Worm (Caenorhabditis elegans) whole organism, mixed stage, embryonic: Measurements from ENCODE around the gene C46E10.8.

ENCODE experiments used
- blmp-1 ChIP-seq: fragments of 150-350 bp; optimal IDR thresholded peaks from 2 replicates; lab custom pipeline; 2014; ENCODE audit warnings: missing biosample characterization, missing genetic modification characterization
- ces-1 ChIP-seq: fragments of 150-350 bp; optimal IDR thresholded peaks from 2 replicates; lab custom pipeline; 2014; ENCODE audit warnings: missing biosample characterization, missing genetic modification reagents, missing genetic modification characterization
- elt-1 ChIP-seq: sonication (generic microtip); optimal IDR thresholded peaks from 2 replicates; lab custom pipeline; 2017; ENCODE audit warnings: missing genetic modification characterization, mild to moderate bottlenecking, missing compliant biosample characterization, antibody characterized with exemption, moderate library complexity, borderline replicate concordance; ENCODE audit not compliant: insufficient read depth
- elt-3 ChIP-seq: fragments of 150-350 bp; optimal IDR thresholded peaks from 2 replicates; lab custom pipeline; 2014; ENCODE audit warnings: missing biosample characterization, missing genetic modification characterization
- lin-13 ChIP-seq: fragments of 150-350 bp; optimal IDR thresholded peaks from 2 replicates; lab custom pipeline; 2014; ENCODE audit warnings: missing biosample characterization, missing genetic modification characterization
- lin-32 ChIP-seq: fragments of 200-800 bp; sonication (Bioruptor generic); optimal IDR thresholded peaks from 2 replicates; lab custom pipeline; 2018; ENCODE audit warnings: mild to moderate bottlenecking, missing genetic modification characterization, missing compliant biosample characterization
- lsy-2 ChIP-seq: fragments of 150-350 bp; optimal IDR thresholded peaks from 2 replicates; lab custom pipeline; 2014; ENCODE audit warnings: missing biosample characterization, missing genetic modification characterization
- nhr-76 ChIP-seq: sonication (generic microtip); optimal IDR thresholded peaks from 2 replicates; lab custom pipeline; 2017; ENCODE audit warnings: missing biosample characterization, missing genetic modification characterization
- unc-62 ChIP-seq: fragments of 150-350 bp; optimal IDR thresholded peaks from 2 replicates; lab custom pipeline; 2014; ENCODE audit warnings: missing biosample characterization, missing genetic modification reagents, missing genetic modification characterization

- peak; percentile 66 for TF ChIP-seq unc-62 (GFP tag; lab: Kevin White, UChicago)
- no peak for TF ChIP-seq elt-3
- peak; percentile 22 for TF ChIP-seq lin-13
- TF ChIP-seq nhr-76, result no peak
- TF ChIP-seq lin-32, result no peak
- TF ChIP-seq ces-1 (GFP tag; lab: Kevin White, UChicago), result no peak
- TF ChIP-seq blmp-1 (tag; lab: Kevin White, UChicago), result no peak
- TF ChIP-seq lsy-2, result no peak
- no peak for TF ChIP-seq elt-1 (tag; lab: Kevin White, UChicago)
Observed at ce11 chrII:3682770-3683234, 45.1 kb downstream of the C46E10.8 start, which contains the start of gene F19B10.1.
